Worm (Caenorhabditis elegans): Measurements from ENCODE around the gene str-64.

DNA sequence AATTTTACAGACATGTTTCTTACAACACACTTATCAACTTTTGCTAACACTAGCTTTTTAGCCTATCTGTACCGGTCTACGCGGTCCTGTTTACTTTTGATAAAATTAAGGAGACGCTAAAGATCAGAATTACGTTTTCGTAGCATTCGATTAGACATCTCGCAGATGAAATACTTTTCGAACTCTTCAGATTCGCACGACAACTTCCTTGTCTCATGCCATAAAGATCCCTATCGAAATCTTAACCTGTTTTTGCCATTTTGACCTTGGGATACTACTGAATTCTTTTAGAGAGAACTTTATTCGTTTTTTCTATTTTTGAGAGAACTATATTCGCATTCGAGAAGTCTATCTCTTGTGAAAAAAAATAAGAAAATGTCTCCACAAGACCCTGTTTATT lies 50.3 kb downstream of the str-64 start, which contains the start of gene C17B7.5:
- TF ChIP-seq ceh-18 (tag; optimal IDR thresholded peaks at IDR 0.05) (no peak), C38D4.7 (GFP tag; optimal IDR thresholded peaks at IDR 0.05) (no peak), hlh-6 (tag; optimal IDR thresholded peaks at IDR 0.05) (no peak), syd-9 (tag; optimal IDR thresholded peaks at IDR 0.05) (no peak), ceh-31 (tag; optimal IDR thresholded peaks at IDR 0.05) (no peak), lin-11 (tag; optimal IDR thresholded peaks at IDR 0.05) (no peak), ceh-34 (tag; optimal IDR thresholded peaks at IDR 0.05) (no peak), sox-2 (GFP tag; IDR thresholded peaks at IDR 0.05) (no peak)
